Worm (Caenorhabditis elegans): ENCODE measurements around the gene B0403.5.

DNA sequence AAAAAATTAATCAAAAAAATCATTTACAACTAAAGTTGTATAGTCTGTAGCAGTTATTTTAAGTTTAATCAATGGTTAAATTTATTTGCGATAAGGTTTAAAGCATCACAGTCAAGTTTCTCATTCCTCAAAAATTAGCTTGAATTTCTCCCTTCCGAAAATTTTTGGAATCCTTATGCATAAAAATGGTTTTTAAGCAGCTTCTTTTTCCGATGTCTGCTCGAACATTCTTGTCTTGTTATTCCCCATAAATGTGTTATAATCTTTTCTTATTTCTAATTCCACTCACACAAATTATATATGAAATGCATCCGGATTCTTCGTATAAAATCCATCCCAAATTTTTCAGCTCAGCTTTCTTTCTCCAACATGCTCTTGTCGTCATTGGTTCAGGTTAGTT lies 44.0 kb downstream of the B0403.5 start, which contains the start of gene C36B7.3:
- TF ChIP-seq him-1 (tag; optimal IDR thresholded peaks at IDR 0.05): no peak
- no peak for TF ChIP-seq dao-5 (tag; optimal IDR thresholded peaks at IDR 0.05)
